Fruit fly (Drosophila melanogaster): ENCODE data around the gene mip130.
A peak's percentile ranks its signal among the peaks of the same experiment; 100 is the strongest.

The mip130 gene

dm6 chrX:1879606-1880110, 28.4 kb upstream of the mip130 start, which contains the start of gene CG14818 (continued):
- peak; percentile 87 for TF ChIP-seq CG2129 (GFP tag; IDR thresholded peaks at IDR 0.05; ENCODE audit: partially characterized antibody)
- no peak for TF ChIP-seq Taf1 (GFP tag; IDR thresholded peaks at IDR 0.05)
- peak; percentile 56; the same call in 1 of the 3 replicates for TF ChIP-seq otp (GFP tag; IDR thresholded peaks at IDR 0.05)
- peak; percentile 53 for TF ChIP-seq chn (GFP tag; optimal IDR thresholded peaks at IDR 0.05)
- TF ChIP-seq Xrp1 (GFP tag; IDR thresholded peaks at IDR 0.05): peak; percentile 68
- TF ChIP-seq ac (GFP tag; optimal IDR thresholded peaks at IDR 0.05): no peak
- peak; percentile 26 for TF ChIP-seq D19B (GFP tag; optimal IDR thresholded peaks at IDR 0.05)
- peak; percentile 43 for TF ChIP-seq vfl (GFP tag; optimal IDR thresholded peaks at IDR 0.05)
- TF ChIP-seq HLHmδ (GFP tag; optimal IDR thresholded peaks at IDR 0.05): no peak
- no peak for TF ChIP-seq psq (GFP tag; optimal IDR thresholded peaks at IDR 0.05)
- peak; percentile 60 for TF ChIP-seq HmgZ (tag; optimal IDR thresholded peaks at IDR 0.05)
- no peak for TF ChIP-seq cad (GFP tag; optimal IDR thresholded peaks at IDR 0.05)
- peak; percentile 72 for TF ChIP-seq lmd (GFP tag; IDR thresholded peaks at IDR 0.05)
- peak; percentile 68 for TF ChIP-seq gem (tag; optimal IDR thresholded peaks at IDR 0.05)
- TF ChIP-seq GATAe (GFP tag; conservative IDR thresholded peaks at IDR 0.05): no peak
- peak; percentile 63 for TF ChIP-seq Side (GFP tag; optimal IDR thresholded peaks at IDR 0.05)
- TF ChIP-seq CG11398 (GFP tag; optimal IDR thresholded peaks at IDR 0.05): peak; percentile 36
- TF ChIP-seq lov (optimal IDR thresholded peaks at IDR 0.05): no peak
- TF ChIP-seq lov (GFP tag; IDR thresholded peaks at IDR 0.05): no peak
- no peak for TF ChIP-seq da (GFP tag; optimal IDR thresholded peaks at IDR 0.05)
- TF ChIP-seq danr (GFP tag; IDR thresholded peaks at IDR 0.05): peak; percentile 38; the same call in 1 of the 2 replicates
- peak; percentile 6 for TF ChIP-seq gcm2 (GFP tag; optimal IDR thresholded peaks at IDR 0.05)
- TF ChIP-seq eve (GFP tag; optimal IDR thresholded peaks at IDR 0.05): peak in 1 of 2 experiments; percentile 13
- no peak for TF ChIP-seq CG8359 (GFP tag; optimal IDR thresholded peaks at IDR 0.05; ENCODE audit: borderline replicate concordance)
- TF ChIP-seq Dref (GFP tag; IDR thresholded peaks at IDR 0.05): no peak
- TF ChIP-seq CG6272 (GFP tag; IDR thresholded peaks at IDR 0.05): peak; percentile 50
- TF ChIP-seq bsh (GFP tag; optimal IDR thresholded peaks at IDR 0.05): peak in 1 of 2 experiments; percentile 62
- 0 out of 2 replicates have a peak, but pooled peaks have one; percentile 19 for TF ChIP-seq ttk (GFP tag; IDR thresholded peaks at IDR 0.05)
- peak; percentile 38 for TF ChIP-seq CG12219 (GFP tag; optimal IDR thresholded peaks at IDR 0.05)
- TF ChIP-seq CG2116 (GFP tag; optimal IDR thresholded peaks at IDR 0.05): peak; percentile 4
- peak; percentile 32 for TF ChIP-seq pzg (GFP tag; optimal IDR thresholded peaks at IDR 0.05)
- TF ChIP-seq crp (GFP tag; optimal IDR thresholded peaks at IDR 0.05): no peak
- no peak; the same call in 1 of the 2 replicates for TF ChIP-seq klu (GFP tag; IDR thresholded peaks at IDR 0.05)
- no peak for TF ChIP-seq crol (GFP tag; IDR thresholded peaks at IDR 0.05)
- peak; percentile 59 for TF ChIP-seq nmo (GFP tag; optimal IDR thresholded peaks at IDR 0.05)
- TF ChIP-seq CG12769 (tag; optimal IDR thresholded peaks at IDR 0.05): no peak
- TF ChIP-seq Spps (tag; optimal IDR thresholded peaks at IDR 0.05): no peak
- TF ChIP-seq Adf1 (GFP tag; IDR thresholded peaks at IDR 0.05): peak; percentile 35; the same call in 1 of the 2 replicates
- peak; percentile 24 for TF ChIP-seq Sry-β (GFP tag; optimal IDR thresholded peaks at IDR 0.05)
- peak; percentile 55; the same call in 1 of the 2 replicates for TF ChIP-seq CG32532 (GFP tag; IDR thresholded peaks at IDR 0.05)
- 0 out of 2 replicates have a peak, but pooled peaks have one; percentile 45 for TF ChIP-seq CG16779 (GFP tag; IDR thresholded peaks at IDR 0.05)
- TF ChIP-seq CG33213 (GFP tag; optimal IDR thresholded peaks at IDR 0.05): peak; percentile 70
- TF ChIP-seq Awh (GFP tag; IDR thresholded peaks at IDR 0.05): no peak
- TF ChIP-seq CG13123 (GFP tag; optimal IDR thresholded peaks at IDR 0.05): no peak
- peak; percentile 63 for TF ChIP-seq CG3995 (GFP tag; optimal IDR thresholded peaks at IDR 0.05)
- TF ChIP-seq Antp (GFP tag; optimal IDR thresholded peaks at IDR 0.05): peak; percentile 76
- peak; percentile 74 for TF ChIP-seq bbx (GFP tag; IDR thresholded peaks at IDR 0.05; ENCODE audit: partially characterized antibody)
- TF ChIP-seq CG12299 (tag; optimal IDR thresholded peaks at IDR 0.05): peak; percentile 39
- no peak for TF ChIP-seq CG11560 (tag; IDR thresholded peaks at IDR 0.05)
- no peak for TF ChIP-seq CG17568 (GFP tag; optimal IDR thresholded peaks at IDR 0.05)
- TF ChIP-seq zen2 (GFP tag; IDR thresholded peaks at IDR 0.05; ENCODE audit: partially characterized antibody): peak; percentile 89
